Fruit fly (Drosophila melanogaster) whole organism, embryonic: ENCODE results near the gene Cyp311a1.

ENCODE experiments used
- CG10147 ChIP-seq: fragments of 200-800 bp; sonication (Bioruptor generic); optimal IDR thresholded peaks from 2 replicates; lab custom pipeline; 2019; ENCODE audit warnings: missing biosample characterization, mild to moderate bottlenecking, missing genetic modification characterization, moderate library complexity
- CG10267 ChIP-seq: fragments of 200-800 bp; sonication (Bioruptor generic); optimal IDR thresholded peaks from 2 replicates; lab custom pipeline; 2018; ENCODE audit warnings: missing biosample characterization, mild to moderate bottlenecking, missing genetic modification characterization, moderate library complexity
- CG10321 ChIP-seq: fragments of 200-800 bp; sonication (Bioruptor generic); IDR thresholded peaks from 2 replicates; pipeline ENCODE4 v1.3.6; 2022; ENCODE audit warnings: missing biosample characterization, missing genetic modification characterization
- CG10979 ChIP-seq: fragments of 200-800 bp; sonication (Bioruptor generic); optimal IDR thresholded peaks from 2 replicates; lab custom pipeline; 2018; ENCODE audit warnings: missing biosample characterization, mild to moderate bottlenecking, missing genetic modification characterization, moderate library complexity
- CG11723 ChIP-seq: fragments of 200-800 bp; sonication (Bioruptor generic); optimal IDR thresholded peaks from 2 replicates; lab custom pipeline; 2017; ENCODE audit warnings: missing biosample characterization, mild to moderate bottlenecking, missing genetic modification characterization
- CG14710 ChIP-seq: fragments of 200-800 bp; sonication (Bioruptor generic); optimal IDR thresholded peaks from 3 replicates; lab custom pipeline; 2019; ENCODE audit warnings: missing biosample characterization, mild to moderate bottlenecking, missing genetic modification characterization, moderate library complexity
- CG1603 ChIP-seq: fragments of 200-800 bp; sonication (Bioruptor generic); optimal IDR thresholded peaks from 2 replicates; lab custom pipeline; 2019; ENCODE audit warnings: missing biosample characterization, mild to moderate bottlenecking, missing genetic modification characterization, moderate library complexity
- CG16779 ChIP-seq: fragments of 200-800 bp; sonication (Bioruptor generic); IDR thresholded peaks from 2 replicates; pipeline ENCODE4 v1.3.6; 2022; ENCODE audit warnings: missing biosample characterization, missing genetic modification characterization
- CG16813 ChIP-seq: fragments of 200-800 bp; sonication (Bioruptor generic); IDR thresholded peaks from 3 replicates; pipeline ENCODE4 v1.3.6; 2022; ENCODE audit warnings: missing biosample characterization, missing genetic modification characterization; ENCODE audit not compliant: partially characterized antibody
- CG18262 ChIP-seq: fragments of 200-800 bp; optimal IDR thresholded peaks from 3 replicates; lab custom pipeline; 2019; ENCODE audit warnings: missing biosample characterization, mild to moderate bottlenecking, missing genetic modification characterization, moderate library complexity
- CG1832 ChIP-seq: fragments of 200-800 bp; sonication (Bioruptor generic); optimal IDR thresholded peaks from 2 replicates; lab custom pipeline; 2017; ENCODE audit warnings: missing biosample characterization, mild to moderate bottlenecking, missing genetic modification characterization, inconsistent platforms
- CG2129 ChIP-seq: fragments of 200-800 bp; sonication (Bioruptor generic); IDR thresholded peaks from 2 replicates; pipeline ENCODE4 v1.3.6; 2022; ENCODE audit warnings: missing biosample characterization, missing genetic modification characterization; ENCODE audit not compliant: partially characterized antibody
- CG30431 ChIP-seq: fragments of 200-800 bp; sonication (Bioruptor generic); optimal IDR thresholded peaks from 2 replicates; lab custom pipeline; 2017; ENCODE audit warnings: missing biosample characterization, missing genetic modification characterization
- CG42726 ChIP-seq: fragments of 200-800 bp; sonication (Bioruptor generic); IDR thresholded peaks from 2 replicates; pipeline ENCODE4 v1.3.6; 2022; ENCODE audit warnings: missing biosample characterization, missing genetic modification characterization; ENCODE audit not compliant: partially characterized antibody
- CG4617 ChIP-seq: fragments of 200-800 bp; sonication (Bioruptor generic); optimal IDR thresholded peaks from 3 replicates; lab custom pipeline; 2016; ENCODE audit warnings: missing biosample characterization, missing genetic modification characterization, borderline replicate concordance
- CG7963 ChIP-seq: fragments of 200-800 bp; sonication (Bioruptor generic); IDR thresholded peaks from 3 replicates; pipeline ENCODE4 v1.3.6; 2022; ENCODE audit warnings: missing biosample characterization, missing genetic modification characterization; ENCODE audit not compliant: partially characterized antibody
- CG9609 ChIP-seq: fragments of 200-800 bp; sonication (Bioruptor generic); optimal IDR thresholded peaks from 3 replicates; lab custom pipeline; 2016; ENCODE audit warnings: missing biosample characterization, missing genetic modification characterization
- Dref ChIP-seq: fragments of 200-800 bp; sonication (Bioruptor generic); IDR thresholded peaks from 2 replicates; pipeline ENCODE4 v1.3.6; 2022; ENCODE audit warnings: missing biosample characterization, missing genetic modification characterization
- Hey ChIP-seq: fragments of 200-800 bp; sonication (Bioruptor generic); optimal IDR thresholded peaks from 3 replicates; lab custom pipeline; 2018; ENCODE audit warnings: missing biosample characterization, mild to moderate bottlenecking, missing genetic modification characterization
- Hr3 ChIP-seq: fragments of 200-800 bp; sonication (Bioruptor generic); optimal IDR thresholded peaks from 3 replicates; lab custom pipeline; 2016; ENCODE audit warnings: missing biosample characterization, missing genetic modification characterization
- MBD-R2 ChIP-seq: fragments of 200-800 bp; sonication (Bioruptor generic); IDR thresholded peaks from 2 replicates; pipeline ENCODE4 v1.3.6; 2022; ENCODE audit warnings: missing biosample characterization, missing genetic modification characterization
- MESR4 ChIP-seq: fragments of 200-800 bp; sonication (Bioruptor generic); optimal IDR thresholded peaks from 2 replicates; lab custom pipeline; 2018; ENCODE audit warnings: missing biosample characterization, mild to moderate bottlenecking, missing genetic modification characterization, moderate library complexity
- NfI ChIP-seq: fragments of 200-800 bp; sonication (Bioruptor generic); optimal IDR thresholded peaks from 3 replicates; lab custom pipeline; 2018; ENCODE audit warnings: missing biosample characterization, mild to moderate bottlenecking, missing genetic modification characterization, moderate library complexity
- Opbp ChIP-seq: fragments of 200-800 bp; sonication (Bioruptor generic); IDR thresholded peaks from 3 replicates; pipeline ENCODE4 v1.3.6; 2022; ENCODE audit warnings: missing biosample characterization, missing genetic modification characterization; ENCODE audit not compliant: partially characterized antibody
- Scr ChIP-seq: fragments of 200-800 bp; sonication (Bioruptor generic); IDR thresholded peaks from 2 replicates; pipeline ENCODE4 v1.3.6; 2022; ENCODE audit warnings: missing biosample characterization, missing genetic modification characterization; ENCODE audit not compliant: partially characterized antibody
- YL-1 ChIP-seq: fragments of 200-800 bp; sonication (Bioruptor generic); optimal IDR thresholded peaks from 3 replicates; lab custom pipeline; 2017; ENCODE audit warnings: missing biosample characterization, mild to moderate bottlenecking, missing genetic modification characterization
- amos ChIP-seq: fragments of 200-800 bp; sonication (Bioruptor generic); IDR thresholded peaks from 2 replicates; pipeline ENCODE4 v1.3.6; 2022; ENCODE audit warnings: missing biosample characterization, missing genetic modification characterization; ENCODE audit not compliant: partially characterized antibody
- ato ChIP-seq: fragments of 200-800 bp; sonication (Bioruptor generic); IDR thresholded peaks from 2 replicates; pipeline ENCODE4 v1.3.6; 2022; ENCODE audit warnings: missing biosample characterization, missing genetic modification characterization; ENCODE audit not compliant: partially characterized antibody
- cato ChIP-seq: fragments of 200-800 bp; sonication (Bioruptor generic); optimal IDR thresholded peaks from 2 replicates; lab custom pipeline; 2016; ENCODE audit warnings: missing biosample characterization, missing genetic modification characterization, borderline replicate concordance
- chinmo ChIP-seq: fragments of 200-800 bp; sonication (Bioruptor generic); IDR thresholded peaks from 4 replicates; pipeline ENCODE4 v1.3.6; 2022; ENCODE audit warnings: missing biosample characterization, missing genetic modification characterization; ENCODE audit not compliant: partially characterized antibody
- dan ChIP-seq: fragments of 200-800 bp; sonication (Bioruptor generic); IDR thresholded peaks from 2 replicates; pipeline ENCODE4 v1.3.6; 2022; ENCODE audit warnings: missing biosample characterization, missing genetic modification characterization
- dati ChIP-seq: fragments of 200-800 bp; sonication (Bioruptor generic); IDR thresholded peaks from 2 replicates; pipeline ENCODE4 v1.3.6; 2022; ENCODE audit warnings: missing biosample characterization, missing genetic modification characterization
- dysf ChIP-seq: fragments of 200-800 bp; sonication (Bioruptor generic); IDR thresholded peaks from 3 replicates; pipeline ENCODE4 v1.3.6; 2022; ENCODE audit warnings: missing biosample characterization, missing genetic modification characterization
- grau ChIP-seq: fragments of 200-800 bp; optimal IDR thresholded peaks from 3 replicates; lab custom pipeline; 2019; ENCODE audit warnings: missing biosample characterization, mild to moderate bottlenecking, missing genetic modification characterization, moderate library complexity
- jumu ChIP-seq: fragments of 200-800 bp; sonication (Bioruptor generic); optimal IDR thresholded peaks from 3 replicates; lab custom pipeline; 2016; ENCODE audit warnings: missing biosample characterization, missing genetic modification characterization
- ken ChIP-seq: fragments of 200-800 bp; sonication (Bioruptor generic); IDR thresholded peaks from 3 replicates; pipeline ENCODE4 v1.3.6; 2022; ENCODE audit warnings: missing biosample characterization, missing genetic modification characterization
- lilli ChIP-seq: fragments of 200-800 bp; sonication (Bioruptor generic); optimal IDR thresholded peaks from 3 replicates; lab custom pipeline; 2016; ENCODE audit warnings: missing biosample characterization, missing genetic modification characterization
- mld ChIP-seq: fragments of 200-800 bp; sonication (Bioruptor generic); IDR thresholded peaks from 3 replicates; pipeline ENCODE4 v1.3.6; 2022; ENCODE audit warnings: missing biosample characterization, missing genetic modification characterization; ENCODE audit not compliant: partially characterized antibody
- odd ChIP-seq: fragments of 200-800 bp; sonication (Bioruptor generic); optimal IDR thresholded peaks from 2 replicates; lab custom pipeline; 2017; ENCODE audit warnings: missing biosample characterization, mild to moderate bottlenecking, missing genetic modification characterization
- pzg ChIP-seq: fragments of 200-800 bp; sonication (Bioruptor generic); optimal IDR thresholded peaks from 3 replicates; lab custom pipeline; 2018; ENCODE audit warnings: missing biosample characterization, mild to moderate bottlenecking, missing genetic modification characterization, moderate library complexity
- row ChIP-seq: fragments of 200-800 bp; sonication (Bioruptor generic); IDR thresholded peaks from 3 replicates; pipeline ENCODE4 v1.3.6; 2022; ENCODE audit warnings: missing biosample characterization, missing genetic modification characterization
- sens ChIP-seq: fragments of 200-800 bp; sonication (Bioruptor generic); peaks from one replicate; lab custom pipeline; 2016; ENCODE audit warnings: missing biosample characterization, missing genetic modification characterization
- so ChIP-seq: fragments of 200-800 bp; sonication (Bioruptor generic); IDR thresholded peaks from 3 replicates; pipeline ENCODE4 v1.3.6; 2022; ENCODE audit warnings: missing biosample characterization, missing genetic modification characterization
- tgo ChIP-seq: fragments of 200-800 bp; sonication (Bioruptor generic); IDR thresholded peaks from 3 replicates; pipeline ENCODE4 v1.3.6; 2022; ENCODE audit warnings: missing biosample characterization, missing genetic modification characterization
- unc-4 ChIP-seq: fragments of 200-800 bp; sonication (Bioruptor generic); IDR thresholded peaks from 2 replicates; pipeline ENCODE4 v1.3.6; 2022; ENCODE audit warnings: missing biosample characterization, missing genetic modification characterization; ENCODE audit not compliant: partially characterized antibody
- vnd ChIP-seq: fragments of 200-800 bp; sonication (Bioruptor generic); IDR thresholded peaks from 3 replicates; pipeline ENCODE4 v1.3.6; 2022; ENCODE audit warnings: missing biosample characterization, missing genetic modification characterization; ENCODE audit not compliant: partially characterized antibody
- zen2 ChIP-seq: fragments of 200-800 bp; sonication (Bioruptor generic); IDR thresholded peaks from 3 replicates; pipeline ENCODE4 v1.3.6; 2022; ENCODE audit warnings: missing biosample characterization, missing genetic modification characterization; ENCODE audit not compliant: partially characterized antibody

The Cyp311a1 gene

DNA sequence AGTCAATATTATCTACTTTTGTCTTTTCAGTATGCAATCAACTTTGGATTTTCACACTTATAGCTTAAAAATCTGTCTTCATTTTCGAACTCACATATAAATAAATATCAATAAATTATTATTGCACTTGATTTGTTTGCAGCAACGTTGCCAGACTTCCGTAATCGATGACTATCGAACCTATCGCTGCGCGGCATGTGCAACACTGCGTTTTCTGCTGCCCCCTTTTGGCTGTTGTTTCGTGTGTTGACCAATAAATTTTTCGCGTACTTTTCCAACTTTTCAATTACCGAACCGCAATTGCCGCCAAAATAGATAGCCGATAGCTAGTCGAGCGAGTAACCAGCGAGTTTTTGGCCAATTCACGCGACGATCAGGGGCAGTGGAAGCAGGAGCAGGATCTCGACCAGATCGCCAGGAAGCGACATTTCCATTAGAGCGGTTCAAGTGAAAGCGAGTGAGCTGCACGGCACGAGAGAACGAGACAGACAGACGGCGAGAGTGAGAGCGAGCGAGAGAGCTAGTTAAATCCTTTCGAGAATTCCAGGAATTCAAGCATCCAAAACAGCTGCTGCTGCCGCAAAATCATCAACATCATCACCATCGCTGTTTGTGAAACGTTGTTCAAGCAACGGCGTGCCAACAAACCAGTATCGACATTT is 12.7 kb downstream of the Cyp311a1 start, which contains the start of gene Lsm12a:
Lsm12a (plus strand) TSS at position 201 of the 662 bp plus-strand sequence.
- TF ChIP-seq CG1832 (peak; percentile 82), CG30431 (GFP tag; lab: Kevin White, UChicago) (no peak), CG42726 (GFP tag; lab: Robert Waterston, UW) (peak; percentile 44; the same call in 1 of the 2 replicates), MBD-R2 (GFP tag; lab: Robert Waterston, UW) (peak; percentile 41), pzg (GFP tag; lab: Kevin White, UChicago) (peak; percentile 53), CG9609 (GFP tag; lab: Kevin White, UChicago) (no peak), dati (GFP tag; lab: Robert Waterston, UW) (no peak), tgo (no peak), sens (GFP tag; lab: Kevin White, UChicago) (peak; percentile 44), cato (GFP tag; lab: Kevin White, UChicago) (no peak), CG16813 (GFP tag; lab: Robert Waterston, UW) (peak; percentile 71), amos (peak; percentile 81), ato (GFP tag; lab: Robert Waterston, UW) (peak; percentile 44; the same call in 1 of the 2 replicates), Opbp (GFP tag; lab: Robert Waterston, UW) (peak; percentile 60; the same call in 2 of the 3 replicates), zen2 (peak; percentile 34; the same call in 1 of the 3 replicates), NfI (GFP tag; lab: Kevin White, UChicago) (no peak), ken (0 out of 3 replicates have a peak, but pooled peaks have one; percentile 19), Scr (peak; percentile 26), YL-1 (GFP tag; lab: Kevin White, UChicago) (peak; percentile 21), CG18262 (no peak), CG14710 (peak; percentile 6), CG11723 (GFP tag; lab: Kevin White, UChicago) (no peak), Dref (GFP tag; lab: Robert Waterston, UW) (peak; percentile 77), dysf (GFP tag; lab: Robert Waterston, UW) (no peak), jumu (GFP tag; lab: Kevin White, UChicago) (no peak), mld (GFP tag; lab: Robert Waterston, UW) (0 out of 3 replicates have a peak, but pooled peaks have one; percentile 35), row (GFP tag; lab: Robert Waterston, UW) (peak; percentile 24; the same call in 1 of the 3 replicates), lilli (no peak), dan (GFP tag; lab: Robert Waterston, UW) (no peak), odd (GFP tag; lab: Kevin White, UChicago) (no peak), CG10147 (no peak), grau (tag; lab: Kevin White, UChicago) (no peak), unc-4 (GFP tag; lab: Robert Waterston, UW) (peak; percentile 16; the same call in 1 of the 2 replicates), CG2129 (GFP tag; lab: Robert Waterston, UW) (peak; percentile 20; the same call in 1 of the 2 replicates), CG10979 (tag; lab: Kevin White, UChicago) (no peak), CG4617 (peak; percentile 9), CG1603 (no peak), CG10267 (tag; lab: Kevin White, UChicago) (peak; percentile 37), CG7963 (GFP tag; lab: Robert Waterston, UW) (peak; percentile 58), so (GFP tag; lab: Robert Waterston, UW) (no peak), vnd (peak; percentile 42; the same call in 2 of the 3 replicates), CG10321 (GFP tag; lab: Robert Waterston, UW) (0 out of 2 replicates have a peak, but pooled peaks have one; percentile 42), Hey (tag; lab: Kevin White, UChicago) (no peak), chinmo (GFP tag; lab: Robert Waterston, UW) (peak; percentile 79; the same call in 1 of the 4 replicates), Hr3 (GFP tag; lab: Kevin White, UChicago) (no peak), CG16779 (GFP tag; lab: Robert Waterston, UW) (no peak), MESR4 (GFP tag; lab: Kevin White, UChicago) (peak; percentile 85)
